Worm (Caenorhabditis elegans) whole organism, L2 larva: ENCODE measurements around the gene C07G1.15.

Experiments
- C34F6.9 ChIP-seq: fragments of 150-350 bp; optimal IDR thresholded peaks from 2 replicates; lab custom pipeline; 2014; ENCODE audit warnings: missing biosample characterization, missing genetic modification characterization
- F13H6.1 ChIP-seq: sonication (generic microtip); optimal IDR thresholded peaks from 2 replicates; lab custom pipeline; 2016; ENCODE audit warnings: missing genetic modification characterization, missing compliant biosample characterization
- Y55F3AM.14 ChIP-seq: fragments of 200-800 bp; sonication (Bioruptor generic); optimal IDR thresholded peaks from 2 replicates; lab custom pipeline; 2018; ENCODE audit warnings: mild to moderate bottlenecking, missing genetic modification characterization, missing compliant biosample characterization
- ZK546.5 ChIP-seq: sonication (generic microtip); optimal IDR thresholded peaks from 2 replicates; lab custom pipeline; 2017; ENCODE audit warnings: missing biosample characterization, missing genetic modification characterization
- alr-1 ChIP-seq: fragments of 150-350 bp; optimal IDR thresholded peaks from 2 replicates; lab custom pipeline; 2014; ENCODE audit warnings: missing biosample characterization, missing genetic modification characterization
- blmp-1 ChIP-seq: sonication (generic microtip); optimal IDR thresholded peaks from 2 replicates; lab custom pipeline; 2017; ENCODE audit warnings: missing genetic modification characterization, mild to moderate bottlenecking, missing compliant biosample characterization, antibody characterized with exemption, moderate library complexity; ENCODE audit not compliant: insufficient read depth
- egl-27 ChIP-seq: sonication (generic microtip); optimal IDR thresholded peaks from 3 replicates; lab custom pipeline; 2017; ENCODE audit warnings: missing biosample characterization, missing genetic modification reagents, missing genetic modification characterization
- elt-1 ChIP-seq: fragments of 150-350 bp; optimal IDR thresholded peaks from 2 replicates; lab custom pipeline; 2014; ENCODE audit warnings: missing biosample characterization, missing genetic modification characterization
- fos-1 ChIP-seq: fragments of 150-350 bp; optimal IDR thresholded peaks from 2 replicates; lab custom pipeline; 2014; ENCODE audit warnings: missing biosample characterization, missing genetic modification characterization
- gmeb-1 ChIP-seq: fragments of 150-350 bp; optimal IDR thresholded peaks from 2 replicates; lab custom pipeline; 2014; ENCODE audit warnings: missing biosample characterization, missing genetic modification characterization
- lin-13 ChIP-seq: fragments of 150-350 bp; optimal IDR thresholded peaks from 2 replicates; lab custom pipeline; 2014; ENCODE audit warnings: missing biosample characterization, missing genetic modification reagents, missing genetic modification characterization
- lin-39 ChIP-seq: fragments of 150-350 bp; optimal IDR thresholded peaks from 2 replicates; lab custom pipeline; 2014; ENCODE audit warnings: missing biosample characterization, missing genetic modification reagents, missing genetic modification characterization
- lsy-2 ChIP-seq, 2 experiments: fragments of 150-350 bp in 1 of 2; sonication (generic microtip) in 1 of 2; optimal IDR thresholded peaks; 2 replicates each; lab custom pipeline; 2014 to 2017; ENCODE audit warnings: missing biosample characterization in 2 of 2, missing genetic modification characterization in 2 of 2
- mab-5 ChIP-seq: fragments of 150-350 bp; optimal IDR thresholded peaks from 2 replicates; lab custom pipeline; 2014; ENCODE audit warnings: missing biosample characterization, missing genetic modification characterization
- mbf-1 ChIP-seq: sonication (generic microtip); optimal IDR thresholded peaks from 2 replicates; lab custom pipeline; 2017; ENCODE audit warnings: missing biosample characterization, missing genetic modification characterization
- mdl-1 ChIP-seq, 2 experiments: fragments of 150-350 bp in 1 of 2; sonication (generic microtip) in 1 of 2; optimal IDR thresholded peaks; 2 replicates each; lab custom pipeline; 2017; ENCODE audit warnings: missing biosample characterization in 2 of 2, missing genetic modification characterization in 2 of 2
- nhr-10 ChIP-seq: sonication (generic microtip); optimal IDR thresholded peaks from 2 replicates; lab custom pipeline; 2017; ENCODE audit warnings: missing biosample characterization, missing genetic modification characterization
- nhr-11 ChIP-seq: fragments of 150-350 bp; optimal IDR thresholded peaks from 2 replicates; lab custom pipeline; 2014; ENCODE audit warnings: missing biosample characterization, missing genetic modification characterization
- nhr-12 ChIP-seq: fragments of 150-350 bp; optimal IDR thresholded peaks from 2 replicates; lab custom pipeline; 2014; ENCODE audit warnings: missing biosample characterization, missing genetic modification characterization
- nhr-129 ChIP-seq: fragments of 150-350 bp; optimal IDR thresholded peaks from 2 replicates; lab custom pipeline; 2014; ENCODE audit warnings: missing biosample characterization, missing genetic modification characterization
- nhr-23 ChIP-seq: fragments of 150-350 bp; optimal IDR thresholded peaks from 2 replicates; lab custom pipeline; 2014; ENCODE audit warnings: missing biosample characterization, missing genetic modification reagents, missing genetic modification characterization
- nhr-237 ChIP-seq: fragments of 150-350 bp; optimal IDR thresholded peaks from 2 replicates; lab custom pipeline; 2014; ENCODE audit warnings: missing biosample characterization, missing genetic modification characterization
- nhr-25 ChIP-seq: fragments of 150-350 bp; sonication (generic microtip); optimal IDR thresholded peaks from 3 replicates; lab custom pipeline; 2014; ENCODE audit warnings: missing biosample characterization, missing genetic modification characterization
- nhr-6 ChIP-seq: fragments of 150-350 bp; optimal IDR thresholded peaks from 2 replicates; lab custom pipeline; 2014; ENCODE audit warnings: missing biosample characterization, missing genetic modification characterization
- peb-1 ChIP-seq: fragments of 150-350 bp; optimal IDR thresholded peaks from 2 replicates; lab custom pipeline; 2014; ENCODE audit warnings: missing biosample characterization, missing genetic modification characterization
- sem-4 ChIP-seq: fragments of 150-350 bp; optimal IDR thresholded peaks from 2 replicates; lab custom pipeline; 2014; ENCODE audit warnings: missing biosample characterization, missing genetic modification reagents, missing genetic modification characterization
- skn-1 ChIP-seq: sonication (generic microtip); optimal IDR thresholded peaks from 2 replicates; lab custom pipeline; 2017; ENCODE audit warnings: missing biosample characterization, missing genetic modification characterization
- sma-3 ChIP-seq: sonication (generic microtip); optimal IDR thresholded peaks from 2 replicates; lab custom pipeline; 2016; ENCODE audit warnings: missing genetic modification reagents, missing genetic modification characterization, missing compliant biosample characterization
- sma-9 ChIP-seq, 2 experiments: fragments of 150-350 bp in 1 of 2; sonication (generic microtip) in 1 of 2; optimal IDR thresholded peaks; 2 replicates each; lab custom pipeline; 2014 to 2016; ENCODE audit warnings: missing genetic modification characterization in 2 of 2, mild to moderate bottlenecking in 1 of 2, missing biosample characterization in 1 of 2, missing compliant biosample characterization in 1 of 2, missing genetic modification reagents in 1 of 2, moderate library complexity in 1 of 2
- snpc-4 ChIP-seq: fragments of 150-350 bp; optimal IDR thresholded peaks from 2 replicates; lab custom pipeline; 2014; ENCODE audit warnings: missing biosample characterization, missing genetic modification characterization
- unc-39 ChIP-seq: fragments of 150-350 bp; optimal IDR thresholded peaks from 2 replicates; lab custom pipeline; 2014; ENCODE audit warnings: missing biosample characterization, missing genetic modification characterization
- unc-55 ChIP-seq: fragments of 150-350 bp; sonication (generic microtip); optimal IDR thresholded peaks from 3 replicates; lab custom pipeline; 2014; ENCODE audit warnings: missing biosample characterization, missing genetic modification reagents, missing genetic modification characterization
- ztf-11 ChIP-seq: sonication (generic microtip); optimal IDR thresholded peaks from 2 replicates; lab custom pipeline; 2017; ENCODE audit warnings: missing biosample characterization, missing genetic modification characterization
- ztf-4 ChIP-seq: fragments of 150-350 bp; optimal IDR thresholded peaks from 2 replicates; lab custom pipeline; 2014; ENCODE audit warnings: missing biosample characterization, missing genetic modification characterization

The C07G1.15 gene

DNA sequence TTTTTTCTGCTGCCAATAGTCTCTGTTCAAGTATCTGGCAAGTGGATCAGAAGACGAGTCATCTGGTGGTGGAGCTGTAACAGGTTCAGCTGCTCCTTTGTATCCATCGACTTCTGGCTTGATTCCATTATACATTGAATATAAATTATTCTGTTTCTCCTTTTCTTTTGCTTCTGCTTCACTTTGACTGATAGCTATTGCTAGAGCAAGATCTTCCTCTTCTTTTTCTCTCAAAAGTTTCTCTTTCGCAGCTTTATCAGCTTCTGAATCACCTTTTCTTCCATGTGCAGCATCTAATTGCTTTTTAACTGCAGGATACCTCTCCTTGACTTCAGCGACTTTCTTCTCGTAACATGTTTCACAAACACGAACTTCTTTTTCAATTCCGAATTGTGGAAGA is 33.8 kb downstream of the C07G1.15 start:
- no peak for TF ChIP-seq lin-39 (tag; lab: Kevin White, UChicago)
- no peak for TF ChIP-seq blmp-1 (tag; lab: Kevin White, UChicago)
- TF ChIP-seq nhr-237 (tag; lab: Kevin White, UChicago), result no peak
- TF ChIP-seq snpc-4 (tag; lab: Kevin White, UChicago), result no peak
- no peak for TF ChIP-seq alr-1
- TF ChIP-seq, all 48 proteins: peak for 0

ce11 chrIV:8205272-8206098 is 35.7 kb downstream of the C07G1.15 start, which contains the start of gene hgrs-1:
Gene hgrs-1, minus strand, starts transcription at chrIV:8206048.
- TF ChIP-seq C34F6.9 (tag; lab: Kevin White, UChicago), result peak; percentile 46
- no peak for TF ChIP-seq nhr-12 (tag; lab: Kevin White, UChicago)
- peak; percentile 43 for TF ChIP-seq fos-1 (tag; lab: Kevin White, UChicago)

DNA sequence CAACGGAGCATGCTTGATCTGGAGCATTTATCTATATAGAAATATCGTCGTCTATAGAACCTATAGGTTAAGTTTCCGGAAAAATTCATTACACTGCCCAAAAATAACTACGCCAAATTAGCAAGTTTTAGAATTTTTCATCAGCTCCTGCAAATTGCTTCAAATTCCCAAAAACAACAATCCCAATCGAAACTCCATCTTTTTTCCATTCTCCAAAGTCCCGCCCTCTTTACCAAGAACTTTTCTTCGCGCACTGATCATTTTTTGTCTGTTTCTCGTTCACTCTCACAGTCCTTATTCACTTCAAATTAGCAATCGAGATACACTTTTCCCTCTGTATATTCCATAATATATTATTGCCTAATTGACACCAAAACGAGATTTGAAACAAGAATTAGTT is 36.5 kb downstream of the C07G1.15 start, which contains the start of gene svh-1:
svh-1 (plus strand) TSS at position 301 of the 400 bp plus-strand sequence.
- no peak for TF ChIP-seq nhr-23 (tag; lab: Kevin White, UChicago)
- TF ChIP-seq ztf-4 (tag; lab: Kevin White, UChicago), result no peak
- TF ChIP-seq ztf-11 (tag; lab: Kevin White, UChicago), result no peak
- TF ChIP-seq unc-55 (GFP tag; lab: Kevin White, UChicago), result no peak
- no peak for TF ChIP-seq nhr-6
- no peak for TF ChIP-seq gmeb-1 (tag; lab: Kevin White, UChicago)
- TF ChIP-seq F13H6.1 (tag; lab: Kevin White, UChicago), result no peak
- TF ChIP-seq ZK546.5 (tag; lab: Kevin White, UChicago), result no peak

- TF ChIP-seq lin-39 (tag; lab: Kevin White, UChicago), result no peak
- TF ChIP-seq mdl-1 (tag; optimal IDR thresholded peaks at IDR 0.05; lab: Kevin White, UChicago), result no peak
- TF ChIP-seq egl-27 (tag; lab: Kevin White, UChicago), result no peak
- TF ChIP-seq sma-9 (GFP tag; optimal IDR thresholded peaks at IDR 0.05; lab: Kevin White, UChicago), result no peak
- no peak for TF ChIP-seq sma-9 (tag; optimal IDR thresholded peaks at IDR 0.05; lab: Kevin White, UChicago)
- TF ChIP-seq elt-1 (tag; lab: Kevin White, UChicago), result no peak
- TF ChIP-seq nhr-23 (tag; lab: Kevin White, UChicago), result no peak
- no peak for TF ChIP-seq sma-3 (GFP tag; lab: Kevin White, UChicago)
- no peak for TF ChIP-seq gmeb-1 (tag; lab: Kevin White, UChicago)
- no peak for TF ChIP-seq unc-39
- no peak for TF ChIP-seq nhr-10
- TF ChIP-seq ztf-11 (tag; lab: Kevin White, UChicago), result no peak
- TF ChIP-seq skn-1 (tag; lab: Kevin White, UChicago), result no peak
- TF ChIP-seq sem-4 (tag; lab: Kevin White, UChicago), result no peak
- TF ChIP-seq lin-13, result no peak
- TF ChIP-seq nhr-25 (tag; lab: Kevin White, UChicago), result no peak
Observed at ce11 chrIV:8208855-8209254, 39.1 kb downstream of the C07G1.15 start.

DNA sequence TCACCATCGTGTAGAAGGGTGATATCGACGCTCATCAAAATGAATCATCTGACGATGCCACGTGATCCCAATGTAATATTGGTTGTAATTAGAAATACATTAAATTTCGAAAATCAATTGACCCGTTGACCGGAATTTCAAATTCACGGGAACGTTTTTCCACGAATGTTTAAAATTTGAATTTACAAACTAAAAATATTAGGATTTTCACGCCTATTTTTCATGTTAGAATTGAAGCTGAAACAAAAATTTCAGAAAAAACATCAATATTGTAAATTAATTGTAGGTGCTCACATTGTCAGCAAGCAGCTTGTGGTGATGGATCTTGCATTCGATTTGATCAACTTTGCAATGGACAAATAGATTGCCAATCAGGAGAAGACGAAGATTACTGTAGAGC is 40.5 kb downstream of the C07G1.15 start, which contains the start of gene C07G1.6:
C07G1.6 (minus strand) TSS at position 101 of the 400 bp plus-strand sequence.
- no peak for TF ChIP-seq mbf-1 (tag; lab: Kevin White, UChicago)
- no peak for TF ChIP-seq sma-3 (GFP tag; lab: Kevin White, UChicago)
- TF ChIP-seq mdl-1 (tag; optimal IDR thresholded peaks at IDR 0.05; lab: Kevin White, UChicago), result no peak
- TF ChIP-seq Y55F3AM.14, result no peak
- no peak for TF ChIP-seq ztf-4 (tag; lab: Kevin White, UChicago)
- TF ChIP-seq peb-1 (tag; lab: Kevin White, UChicago), result no peak
- TF ChIP-seq lsy-2 (tag; optimal IDR thresholded peaks at IDR 0.05; lab: Kevin White, UChicago), result no peak
- no peak for TF ChIP-seq nhr-129
- TF ChIP-seq nhr-11 (tag; lab: Kevin White, UChicago), result no peak
- no peak for TF ChIP-seq ztf-11 (tag; lab: Kevin White, UChicago)
- TF ChIP-seq nhr-12 (tag; lab: Kevin White, UChicago), result no peak
- no peak for TF ChIP-seq blmp-1 (tag; lab: Kevin White, UChicago)
- no peak for TF ChIP-seq nhr-10
- TF ChIP-seq mab-5 (tag; lab: Kevin White, UChicago), result no peak
- TF ChIP-seq elt-1 (tag; lab: Kevin White, UChicago), result no peak
- TF ChIP-seq gmeb-1 (tag; lab: Kevin White, UChicago), result no peak
- no peak for TF ChIP-seq egl-27 (tag; lab: Kevin White, UChicago)
